Worm (Caenorhabditis elegans) whole organism, midembryonic: ENCODE data around the gene C16C8.19.
A peak's percentile ranks its signal among the peaks of the same experiment; 100 is the strongest.

Source experiments
- T22C8.4 ChIP-seq: fragments of 200-800 bp; sonication (Bioruptor generic); IDR thresholded peaks from 2 replicates; pipeline ENCODE4 v1.3.6; 2022; ENCODE audit warnings: missing genetic modification characterization, missing compliant biosample characterization
- cog-1 ChIP-seq: sonication (generic microtip); optimal IDR thresholded peaks from 2 replicates; lab custom pipeline; 2016; ENCODE audit warnings: missing genetic modification characterization, missing compliant biosample characterization
- flt-1 ChIP-seq: fragments of 200-800 bp; sonication (Bioruptor generic); IDR thresholded peaks from 2 replicates; pipeline ENCODE4 v1.3.6; 2022; ENCODE audit warnings: missing genetic modification characterization, missing compliant biosample characterization
- klf-2 ChIP-seq: fragments of 200-800 bp; sonication (Bioruptor generic); conservative IDR thresholded peaks from 2 replicates; pipeline ENCODE4 v1.3.6; 2022; ENCODE audit warnings: missing genetic modification reagents, missing genetic modification characterization, missing compliant biosample characterization
- med-1 ChIP-seq: sonication (generic microtip); optimal IDR thresholded peaks from 2 replicates; lab custom pipeline; 2017; ENCODE audit warnings: missing genetic modification characterization, mild to moderate bottlenecking, missing compliant biosample characterization, antibody characterized with exemption, missing genetic modification reagents; ENCODE audit not compliant: insufficient read depth
- ref-1 ChIP-seq: fragments of 200-800 bp; sonication (Bioruptor generic); conservative IDR thresholded peaks from 2 replicates; pipeline ENCODE4 v1.3.6; 2022; ENCODE audit warnings: missing genetic modification reagents, missing genetic modification characterization, missing compliant biosample characterization
- tab-1 ChIP-seq: fragments of 200-800 bp; sonication (Bioruptor generic); IDR thresholded peaks from 2 replicates; pipeline ENCODE4 v1.3.6; 2022; ENCODE audit warnings: missing genetic modification characterization, missing compliant biosample characterization
- ztf-23 ChIP-seq: fragments of 200-800 bp; sonication (Bioruptor generic); IDR thresholded peaks from 2 replicates; pipeline ENCODE4 v1.3.6; 2022; ENCODE audit warnings: missing genetic modification reagents, missing genetic modification characterization, missing compliant biosample characterization
- ztf-29 ChIP-seq: fragments of 200-800 bp; sonication (Bioruptor generic); IDR thresholded peaks from 2 replicates; pipeline ENCODE4 v1.3.6; 2022; ENCODE audit warnings: missing genetic modification reagents, missing genetic modification characterization, missing compliant biosample characterization

C16C8.19 gene

DNA sequence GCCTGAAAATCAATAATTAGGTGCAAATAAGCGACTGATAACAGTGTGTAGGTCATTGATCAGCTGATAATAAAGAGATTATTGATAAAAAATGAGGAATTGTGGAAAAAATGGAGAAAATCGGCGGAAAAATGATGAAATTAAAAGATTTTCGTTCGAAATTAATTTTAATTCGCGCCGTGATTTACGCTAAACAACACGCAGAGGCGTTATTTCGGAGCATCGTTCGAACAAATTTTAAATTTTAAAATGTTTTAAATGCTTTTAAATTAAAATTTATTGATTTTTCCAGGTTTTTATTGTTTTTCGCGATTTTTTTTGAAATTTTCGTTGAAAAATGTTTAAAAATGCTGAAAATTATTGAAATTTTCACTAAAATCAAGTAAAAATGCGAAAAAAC lies 41.1 kb downstream of the C16C8.19 start, which contains the start of gene Y49F6B.9:
Y49F6B.9 (minus strand) TSS at position 2 of the 400 bp plus-strand sequence.
- TF ChIP-seq T22C8.4 (GFP tag; lab: Robert Waterston, UW) (no peak), ztf-29 (no peak), flt-1 (GFP tag; lab: Robert Waterston, UW) (no peak), cog-1 (tag; lab: Kevin White, UChicago) (no peak), klf-2 (GFP tag; lab: Robert Waterston, UW) (no peak), ztf-23 (GFP tag; lab: Robert Waterston, UW) (no peak), med-1 (GFP tag; lab: Kevin White, UChicago) (no peak), ref-1 (GFP tag; lab: Robert Waterston, UW) (no peak), tab-1 (no peak)

DNA sequence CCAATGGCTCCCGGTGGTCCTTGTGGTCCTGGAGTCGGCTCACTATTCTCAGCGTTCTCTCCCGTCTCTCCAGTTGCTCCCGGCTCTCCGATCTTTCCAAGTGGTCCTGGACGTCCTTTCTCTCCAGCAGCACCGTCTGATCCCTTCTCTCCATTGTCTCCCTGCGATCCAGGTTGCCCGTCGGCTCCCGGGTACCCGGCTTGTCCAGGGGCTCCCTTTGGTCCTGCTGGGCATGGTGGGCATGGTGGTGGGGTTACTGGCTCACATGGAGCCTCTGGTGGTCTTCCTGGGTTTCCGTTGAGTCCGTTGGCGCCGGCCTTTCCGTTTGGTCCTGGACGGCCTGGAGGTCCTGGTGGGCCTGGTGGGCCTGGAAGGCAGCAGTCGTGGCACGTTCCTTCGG lies 42.1 kb downstream of the C16C8.19 start:
- TF ChIP-seq cog-1 (tag; lab: Kevin White, UChicago) (no peak), ztf-29 (no peak), med-1 (GFP tag; lab: Kevin White, UChicago) (no peak), klf-2 (GFP tag; lab: Robert Waterston, UW) (no peak), T22C8.4 (GFP tag; lab: Robert Waterston, UW) (no peak), ref-1 (GFP tag; lab: Robert Waterston, UW) (no peak), flt-1 (GFP tag; lab: Robert Waterston, UW) (no peak), ztf-23 (GFP tag; lab: Robert Waterston, UW) (no peak), tab-1 (no peak)

DNA sequence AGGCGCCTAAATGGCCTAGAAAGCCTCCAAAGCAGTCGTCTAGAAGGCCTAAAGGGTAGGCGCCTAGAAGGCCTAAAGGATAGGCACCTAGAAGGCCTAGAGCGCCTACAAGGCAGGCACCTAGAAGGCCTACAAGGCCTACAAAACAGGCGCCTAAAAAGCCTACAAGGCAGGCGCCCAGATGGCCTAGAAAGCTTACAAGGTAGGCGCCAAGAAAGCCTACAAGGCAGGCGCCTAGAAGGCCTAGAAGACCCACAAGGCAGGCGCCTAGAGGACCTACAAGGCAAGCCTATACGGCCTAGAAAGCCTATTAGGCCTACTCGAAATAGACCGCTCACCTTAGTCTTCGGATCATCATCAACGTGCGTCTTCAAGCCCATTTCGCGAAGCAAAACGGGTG lies 43.7 kb downstream of the C16C8.19 start:
- no peak for TF ChIP-seq ref-1 (GFP tag; lab: Robert Waterston, UW)
- TF ChIP-seq flt-1 (GFP tag; lab: Robert Waterston, UW), result no peak
- TF ChIP-seq klf-2 (GFP tag; lab: Robert Waterston, UW), result no peak
- TF ChIP-seq cog-1 (tag; lab: Kevin White, UChicago), result no peak
- TF ChIP-seq ztf-23 (GFP tag; lab: Robert Waterston, UW), result no peak
- no peak for TF ChIP-seq med-1 (GFP tag; lab: Kevin White, UChicago)
- TF ChIP-seq ztf-29, result no peak
- TF ChIP-seq tab-1, result no peak
- TF ChIP-seq T22C8.4 (GFP tag; lab: Robert Waterston, UW), result no peak

DNA sequence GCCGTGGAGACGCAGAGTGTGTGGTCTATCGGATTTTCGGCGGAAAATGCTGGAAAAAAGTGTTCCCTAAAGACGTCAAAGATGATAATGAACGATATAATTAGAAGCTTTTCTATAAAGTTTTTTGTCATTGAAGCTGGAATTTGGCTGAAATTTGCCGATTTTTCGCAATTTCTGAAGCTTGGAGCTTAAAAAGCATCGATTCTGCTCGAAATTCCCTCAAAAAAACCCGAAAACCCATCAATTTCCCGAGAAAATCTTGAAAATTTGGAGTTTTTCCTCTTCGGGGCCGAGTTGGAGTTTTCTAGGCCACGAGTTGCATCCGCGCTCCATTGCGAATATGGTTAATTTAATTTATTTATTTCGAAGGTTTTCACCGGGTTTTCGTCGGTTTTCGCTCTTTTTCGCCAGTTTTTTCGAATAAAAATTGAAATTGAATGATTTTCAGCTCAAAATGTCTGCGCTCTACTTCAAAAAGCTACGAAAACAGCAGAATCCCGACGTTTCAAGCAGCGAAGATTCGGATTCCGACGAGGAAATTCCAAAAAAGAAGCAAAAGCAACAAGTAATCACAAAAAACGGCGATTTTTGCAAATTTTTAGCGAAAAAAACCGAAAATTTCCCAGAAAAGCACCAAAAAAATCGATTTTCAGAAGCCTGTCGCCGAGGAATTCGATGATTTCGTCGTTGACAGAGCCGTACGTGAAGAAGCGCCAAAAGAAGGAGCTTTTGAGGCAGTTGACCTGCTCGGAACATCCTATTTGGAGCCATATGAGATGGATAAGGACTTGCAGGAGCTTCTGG lies 44.4 kb downstream of the C16C8.19 start, which contains the start of the genes col-71 and Y49F6B.2:
col-71 (minus strand) TSS at position 51 of the 804 bp plus-strand sequence.
Y49F6B.2 (plus strand) TSS at position 449 of the 804 bp plus-strand sequence.
- TF ChIP-seq med-1 (GFP tag; lab: Kevin White, UChicago) (no peak), flt-1 (GFP tag; lab: Robert Waterston, UW) (peak; percentile 60; the same call in 1 of the 2 replicates), klf-2 (GFP tag; lab: Robert Waterston, UW) (peak; percentile 63; the same call in 1 of the 2 replicates), tab-1 (no peak), T22C8.4 (GFP tag; lab: Robert Waterston, UW) (peak; percentile 49; the same call in 1 of the 2 replicates), ref-1 (GFP tag; lab: Robert Waterston, UW) (no peak), cog-1 (tag; lab: Kevin White, UChicago) (peak; percentile 51), ztf-29 (no peak), ztf-23 (GFP tag; lab: Robert Waterston, UW) (peak; percentile 62; the same call in 1 of the 2 replicates)

DNA sequence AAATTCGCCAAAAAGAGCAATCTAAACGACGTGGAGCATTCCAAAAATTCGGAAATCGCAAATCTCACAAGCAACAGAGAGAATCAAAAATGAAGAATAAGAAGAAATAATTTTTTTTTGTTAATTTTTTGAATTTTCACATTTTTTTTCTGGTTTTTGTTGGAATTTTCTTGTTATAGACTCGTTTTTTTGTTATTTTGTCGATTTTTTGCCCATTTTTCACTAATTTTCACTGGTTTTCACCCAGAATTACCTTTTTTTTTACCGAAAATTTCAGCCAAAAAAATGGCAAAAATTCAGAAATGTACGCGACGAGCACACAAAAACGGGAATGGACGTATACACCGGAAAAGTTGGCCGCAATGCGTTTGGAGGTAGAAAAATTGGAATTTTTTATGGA lies 46.4 kb downstream of the C16C8.19 start, which contains the start of gene cyh-1:
cyh-1 (plus strand) TSS at position 301 of the 400 bp plus-strand sequence.
- TF ChIP-seq klf-2 (GFP tag; lab: Robert Waterston, UW) (no peak), flt-1 (GFP tag; lab: Robert Waterston, UW) (no peak), ztf-29 (no peak), tab-1 (no peak), T22C8.4 (GFP tag; lab: Robert Waterston, UW) (no peak), ztf-23 (GFP tag; lab: Robert Waterston, UW) (no peak), ref-1 (GFP tag; lab: Robert Waterston, UW) (no peak), med-1 (GFP tag; lab: Kevin White, UChicago) (no peak), cog-1 (tag; lab: Kevin White, UChicago) (no peak)
